Fruit fly (Drosophila melanogaster) whole organism, embryonic: ENCODE data around the gene Dop2R.
"Not testable (repeated sequence)": the region's sequence is repeated elsewhere in the genome, so short reads cannot be mapped to it uniquely, and the experiment has no call there.

Experiments
- CG11695 ChIP-seq: fragments of 200-800 bp; sonication (Bioruptor generic); IDR thresholded peaks from 3 replicates; pipeline ENCODE4 v1.3.6; 2022; ENCODE audit warnings: missing biosample characterization, missing genetic modification characterization
- CG43689 ChIP-seq: fragments of 200-800 bp; sonication (Bioruptor generic); IDR thresholded peaks from 2 replicates; pipeline ENCODE4 v1.3.6; 2022; ENCODE audit warnings: missing biosample characterization, missing genetic modification characterization
- ase ChIP-seq: fragments of 200-800 bp; sonication (Bioruptor generic); IDR thresholded peaks from 3 replicates; pipeline ENCODE4 v1.3.6; 2022; ENCODE audit warnings: missing biosample characterization, missing genetic modification characterization

Gene Dop2R

dm6 chrX:19958242-19958641, 104.3 kb downstream of the Dop2R start, which contains the start of gene CG43784:
Gene CG43784, minus strand, starts transcription at chrX:19958342.
- TF ChIP-seq CG43689, ase, CG11695 (GFP tag; lab: Robert Waterston, UW): not testable (repeated sequence)
- TF ChIP-seq, all 482 proteins: peak for 0; not testable (repeated sequence) for 482
